Fruit fly (Drosophila melanogaster) whole organism, embryonic: ENCODE measurements around the gene CG31459.
A peak's percentile ranks its signal among the peaks of the same experiment; 100 is the strongest.

ENCODE experiments used
- Antp ChIP-seq: fragments of 200-800 bp; sonication (Bioruptor generic); optimal IDR thresholded peaks from 3 replicates; lab custom pipeline; 2016; ENCODE audit warnings: missing biosample characterization, missing genetic modification characterization
- CG10274 ChIP-seq: fragments of 200-800 bp; sonication (Bioruptor generic); optimal IDR thresholded peaks from 3 replicates; lab custom pipeline; 2017; ENCODE audit warnings: missing biosample characterization, mild to moderate bottlenecking, missing genetic modification characterization
- CG10543 ChIP-seq: fragments of 200-800 bp; sonication (Bioruptor generic); optimal IDR thresholded peaks from 3 replicates; lab custom pipeline; 2017; ENCODE audit warnings: missing biosample characterization, mild to moderate bottlenecking, missing genetic modification characterization, moderate library complexity
- CG10565 ChIP-seq: fragments of 200-800 bp; sonication (Bioruptor generic); optimal IDR thresholded peaks from 3 replicates; lab custom pipeline; 2016; ENCODE audit warnings: missing biosample characterization, mild to moderate bottlenecking, missing genetic modification characterization
- CG13296 ChIP-seq: fragments of 200-800 bp; sonication (Bioruptor generic); optimal IDR thresholded peaks from 3 replicates; lab custom pipeline; 2018; ENCODE audit warnings: missing biosample characterization, mild to moderate bottlenecking, missing genetic modification characterization
- CG16815 ChIP-seq: fragments of 200-800 bp; sonication (Bioruptor generic); optimal IDR thresholded peaks from 3 replicates; lab custom pipeline; 2017; ENCODE audit warnings: missing biosample characterization, mild to moderate bottlenecking, missing genetic modification characterization
- CG17568 ChIP-seq: fragments of 200-800 bp; sonication (Bioruptor generic); optimal IDR thresholded peaks from 2 replicates; lab custom pipeline; 2018; ENCODE audit warnings: missing biosample characterization, mild to moderate bottlenecking, missing genetic modification characterization, moderate library complexity
- CG17829 ChIP-seq: fragments of 200-800 bp; optimal IDR thresholded peaks from 2 replicates; lab custom pipeline; 2019; ENCODE audit warnings: missing biosample characterization, mild to moderate bottlenecking, missing genetic modification characterization, moderate library complexity
- CG31224 ChIP-seq: fragments of 200-800 bp; sonication (Bioruptor generic); IDR thresholded peaks from 2 replicates; pipeline ENCODE4 v1.3.6; 2022; ENCODE audit warnings: missing biosample characterization, missing genetic modification characterization
- CG32767 ChIP-seq: fragments of 200-800 bp; sonication (Bioruptor generic); IDR thresholded peaks from 2 replicates; pipeline ENCODE4 v1.3.6; 2022; ENCODE audit warnings: missing biosample characterization, missing genetic modification characterization
- CG33213 ChIP-seq: fragments of 200-800 bp; sonication (Bioruptor generic); optimal IDR thresholded peaks from 3 replicates; lab custom pipeline; 2016; ENCODE audit warnings: missing biosample characterization, missing genetic modification characterization
- CG34422 ChIP-seq: fragments of 200-800 bp; sonication (Bioruptor generic); IDR thresholded peaks from 3 replicates; pipeline ENCODE4 v1.3.6; 2022; ENCODE audit warnings: missing biosample characterization, missing genetic modification characterization
- CG4617 ChIP-seq: fragments of 200-800 bp; sonication (Bioruptor generic); optimal IDR thresholded peaks from 3 replicates; lab custom pipeline; 2016; ENCODE audit warnings: missing biosample characterization, missing genetic modification characterization, borderline replicate concordance
- CG4854 ChIP-seq: fragments of 200-800 bp; sonication (Bioruptor generic); optimal IDR thresholded peaks from 2 replicates; lab custom pipeline; 2016; ENCODE audit warnings: missing biosample characterization, missing genetic modification characterization, inconsistent platforms
- CG6254 ChIP-seq: fragments of 200-800 bp; sonication (Bioruptor generic); optimal IDR thresholded peaks from 3 replicates; lab custom pipeline; 2017; ENCODE audit warnings: mild to moderate bottlenecking, missing biosample characterization, missing genetic modification reagents, missing genetic modification characterization
- CG6683 ChIP-seq: fragments of 200-800 bp; sonication (Bioruptor generic); optimal IDR thresholded peaks from 2 replicates; lab custom pipeline; 2017; ENCODE audit warnings: missing biosample characterization, mild to moderate bottlenecking, missing genetic modification characterization, missing genetic modification reagents
- CG7357 ChIP-seq: fragments of 200-800 bp; sonication (Bioruptor generic); IDR thresholded peaks from 3 replicates; pipeline ENCODE4 v1.3.6; 2022; ENCODE audit warnings: missing biosample characterization, missing genetic modification characterization
- CG7963 ChIP-seq: fragments of 200-800 bp; sonication (Bioruptor generic); IDR thresholded peaks from 3 replicates; pipeline ENCODE4 v1.3.6; 2022; ENCODE audit warnings: missing biosample characterization, missing genetic modification characterization; ENCODE audit not compliant: partially characterized antibody
- CG8290 ChIP-seq, 3 experiments: fragments of 200-800 bp; sonication (Bioruptor generic); optimal IDR thresholded peaks; 2 replicates each; lab custom pipeline; 2016 to 2019; ENCODE audit warnings: missing biosample characterization in 3 of 3, missing genetic modification characterization in 3 of 3, mild to moderate bottlenecking in 2 of 3, moderate library complexity in 1 of 3
- CG8359 ChIP-seq: fragments of 200-800 bp; sonication (Bioruptor generic); optimal IDR thresholded peaks from 2 replicates; lab custom pipeline; 2017; ENCODE audit warnings: missing biosample characterization, mild to moderate bottlenecking, missing genetic modification characterization, borderline replicate concordance
- CkIIα-i1 ChIP-seq: fragments of 200-800 bp; sonication (Bioruptor generic); IDR thresholded peaks from 2 replicates; pipeline ENCODE4 v1.3.6; 2022; ENCODE audit warnings: missing biosample characterization, missing genetic modification characterization
- E2f1 ChIP-seq: fragments of 200-800 bp; sonication (Bioruptor generic); IDR thresholded peaks from 2 replicates; pipeline ENCODE4 v1.3.6; 2022; ENCODE audit warnings: missing biosample characterization, missing genetic modification characterization
- Hand ChIP-seq: fragments of 200-800 bp; sonication (Bioruptor generic); optimal IDR thresholded peaks from 2 replicates; lab custom pipeline; 2017; ENCODE audit warnings: mild to moderate bottlenecking, missing biosample characterization, missing genetic modification reagents, missing genetic modification characterization
- Lpt ChIP-seq: fragments of >200 bp; optimal IDR thresholded peaks from 2 replicates; lab custom pipeline; 2018; ENCODE audit warnings: missing biosample characterization, missing genetic modification characterization
- NC2β ChIP-seq: fragments of 200-800 bp; sonication (Bioruptor generic); optimal IDR thresholded peaks from 2 replicates; lab custom pipeline; 2016; ENCODE audit warnings: missing biosample characterization, missing genetic modification characterization
- Nf-YB ChIP-seq: fragments of 200-800 bp; sonication (Bioruptor generic); optimal IDR thresholded peaks from 3 replicates; lab custom pipeline; 2019; ENCODE audit warnings: missing biosample characterization, mild to moderate bottlenecking, missing genetic modification characterization, moderate library complexity
- Nf-YC ChIP-seq: fragments of 200-800 bp; optimal IDR thresholded peaks from 3 replicates; lab custom pipeline; 2019; ENCODE audit warnings: missing biosample characterization, mild to moderate bottlenecking, missing genetic modification characterization, moderate library complexity
- Rx ChIP-seq: fragments of 200-800 bp; sonication (Bioruptor generic); IDR thresholded peaks from 2 replicates; pipeline ENCODE4 v1.3.6; 2022; ENCODE audit warnings: missing biosample characterization, missing genetic modification characterization
- Sry-δ ChIP-seq: fragments of 200-800 bp; sonication (Bioruptor generic); optimal IDR thresholded peaks from 2 replicates; lab custom pipeline; 2016; ENCODE audit warnings: missing biosample characterization, missing genetic modification characterization
- Taf1 ChIP-seq: fragments of 200-800 bp; sonication (Bioruptor generic); IDR thresholded peaks from 2 replicates; pipeline ENCODE4 v1.3.6; 2022; ENCODE audit warnings: missing biosample characterization, missing genetic modification characterization
- Trl ChIP-seq, 3 experiments: fragments of >200 bp in 2 of 3; fragments of 200-800 bp in 1 of 3; sonication (Bioruptor generic) in 1 of 3; optimal IDR thresholded peaks; 2 replicates in 1 of 3; 3 replicates in 2 of 3; lab custom pipeline; 2016 to 2017; ENCODE audit warnings: missing biosample characterization in 1 of 3, missing genetic modification characterization in 1 of 3
- Xbp1 ChIP-seq: fragments of 200-800 bp; sonication (Bioruptor generic); optimal IDR thresholded peaks from 3 replicates; lab custom pipeline; 2016; ENCODE audit warnings: missing biosample characterization, mild to moderate bottlenecking, missing genetic modification characterization
- corto ChIP-seq: fragments of 200-800 bp; sonication (Bioruptor generic); optimal IDR thresholded peaks from 2 replicates; lab custom pipeline; 2016; ENCODE audit warnings: missing biosample characterization, mild to moderate bottlenecking, missing genetic modification characterization, moderate library complexity
- crol ChIP-seq: fragments of 200-800 bp; sonication (Bioruptor generic); IDR thresholded peaks from 2 replicates; pipeline ENCODE4 v1.3.6; 2022; ENCODE audit warnings: missing biosample characterization, missing genetic modification characterization
- gro ChIP-seq: fragments of 200-800 bp; sonication (Bioruptor generic); optimal IDR thresholded peaks from 2 replicates; lab custom pipeline; 2016; ENCODE audit warnings: missing biosample characterization, missing genetic modification characterization
- hbn ChIP-seq: fragments of 200-800 bp; sonication (Bioruptor generic); IDR thresholded peaks from 2 replicates; pipeline ENCODE4 v1.3.6; 2022; ENCODE audit warnings: missing biosample characterization, missing genetic modification characterization; ENCODE audit not compliant: partially characterized antibody
- lmd ChIP-seq: fragments of 200-800 bp; sonication (Bioruptor generic); IDR thresholded peaks from 2 replicates; pipeline ENCODE4 v1.3.6; 2022; ENCODE audit warnings: missing biosample characterization, missing genetic modification characterization
- nerfin-2 ChIP-seq: fragments of 200-800 bp; sonication (Bioruptor generic); IDR thresholded peaks from 2 replicates; pipeline ENCODE4 v1.3.6; 2022; ENCODE audit warnings: missing biosample characterization, missing genetic modification characterization; ENCODE audit not compliant: partially characterized antibody
- odd ChIP-seq: fragments of 200-800 bp; sonication (Bioruptor generic); optimal IDR thresholded peaks from 2 replicates; lab custom pipeline; 2017; ENCODE audit warnings: missing biosample characterization, mild to moderate bottlenecking, missing genetic modification characterization
- peb ChIP-seq: fragments of 200-800 bp; sonication (Bioruptor generic); IDR thresholded peaks from 2 replicates; pipeline ENCODE4 v1.3.6; 2022; ENCODE audit warnings: missing biosample characterization, missing genetic modification characterization
- pho ChIP-seq: fragments of 200-800 bp; sonication (Bioruptor generic); optimal IDR thresholded peaks from 2 replicates; lab custom pipeline; 2016; ENCODE audit warnings: missing biosample characterization, missing genetic modification characterization
- scrt ChIP-seq: fragments of 200-800 bp; sonication (Bioruptor generic); optimal IDR thresholded peaks from 2 replicates; lab custom pipeline; 2018; ENCODE audit warnings: missing biosample characterization, mild to moderate bottlenecking, missing genetic modification characterization, moderate library complexity
- slou ChIP-seq: fragments of 200-800 bp; sonication (Bioruptor generic); optimal IDR thresholded peaks from 3 replicates; lab custom pipeline; 2016; ENCODE audit warnings: missing biosample characterization, missing genetic modification characterization
- so ChIP-seq: fragments of 200-800 bp; sonication (Bioruptor generic); IDR thresholded peaks from 3 replicates; pipeline ENCODE4 v1.3.6; 2022; ENCODE audit warnings: missing biosample characterization, missing genetic modification characterization
- tx ChIP-seq: fragments of 200-800 bp; sonication (Bioruptor generic); optimal IDR thresholded peaks from 2 replicates; lab custom pipeline; 2016; ENCODE audit warnings: missing biosample characterization, missing genetic modification characterization
- wdn ChIP-seq: fragments of 200-800 bp; sonication (Bioruptor generic); IDR thresholded peaks from 2 replicates; pipeline ENCODE4 v1.3.6; 2022; ENCODE audit warnings: missing biosample characterization, missing genetic modification characterization
- wek ChIP-seq: fragments of 200-800 bp; sonication (Bioruptor generic); optimal IDR thresholded peaks from 3 replicates; lab custom pipeline; 2018; ENCODE audit warnings: missing biosample characterization, mild to moderate bottlenecking, missing genetic modification characterization, moderate library complexity
- zf30C ChIP-seq: fragments of 200-800 bp; sonication (Bioruptor generic); optimal IDR thresholded peaks from 3 replicates; lab custom pipeline; 2018; ENCODE audit warnings: missing biosample characterization, mild to moderate bottlenecking, missing genetic modification characterization

CG31459 gene

DNA sequence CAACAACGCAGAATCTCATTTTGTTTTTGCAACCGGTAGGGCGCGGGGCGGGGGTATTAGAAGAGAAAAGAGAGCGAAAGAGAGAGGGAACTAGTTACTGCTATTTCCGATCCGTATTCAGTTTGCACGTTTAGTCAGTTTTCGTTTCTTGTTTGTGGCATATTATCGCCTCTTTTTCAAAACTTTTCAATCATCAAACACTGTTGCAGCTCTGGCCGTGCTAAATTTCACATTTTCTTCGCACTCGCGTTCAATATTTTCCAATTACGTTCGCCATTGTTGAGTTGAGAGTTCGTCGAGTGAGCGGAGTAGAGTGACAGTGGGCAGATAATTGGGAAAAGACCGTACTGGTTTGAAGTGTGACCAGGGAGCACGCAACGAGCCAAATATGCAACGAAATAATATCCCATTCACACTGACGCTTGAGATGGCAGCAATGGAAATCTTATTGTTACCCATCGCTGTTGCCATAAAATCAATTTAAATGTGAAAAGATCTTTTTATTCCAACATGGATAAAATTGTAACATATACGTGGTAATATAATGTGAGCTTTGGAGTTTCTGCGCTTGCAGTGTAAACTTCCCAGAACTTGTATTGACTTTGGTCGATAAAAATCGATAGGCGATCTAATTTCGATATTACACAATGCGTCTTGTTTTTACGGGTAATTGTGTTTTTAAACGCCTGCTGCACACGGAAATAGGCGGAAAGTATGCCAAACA is 20.5 kb downstream of the CG31459 start, which contains the start of the genes Ire1 and Mrm2 (continued):
- TF ChIP-seq Trl (optimal IDR thresholded peaks at IDR 0.05; lab: Kevin White, UChicago) (peak; percentile 75 to 91), Trl (GFP tag; optimal IDR thresholded peaks at IDR 0.05; lab: Kevin White, UChicago) (peak; percentile 86), E2f1 (GFP tag; lab: Robert Waterston, UW) (peak; percentile 79), CG16815 (GFP tag; lab: Kevin White, UChicago) (peak; percentile 80), CG6683 (GFP tag; lab: Kevin White, UChicago) (no peak), wdn (GFP tag; lab: Robert Waterston, UW) (peak; percentile 49; the same call in 1 of the 2 replicates), CG10565 (GFP tag; lab: Kevin White, UChicago) (no peak), crol (GFP tag; lab: Robert Waterston, UW) (peak; percentile 92), CG32767 (GFP tag; lab: Robert Waterston, UW) (peak; percentile 36; the same call in 1 of the 2 replicates), zf30C (GFP tag; lab: Kevin White, UChicago) (no peak), peb (GFP tag; lab: Robert Waterston, UW) (peak; percentile 47; the same call in 1 of the 2 replicates), CG34422 (GFP tag; lab: Robert Waterston, UW) (peak; percentile 78), Antp (GFP tag; lab: Kevin White, UChicago) (peak; percentile 90), lmd (peak; percentile 85), odd (peak; percentile 45), Rx (GFP tag; lab: Robert Waterston, UW) (peak; percentile 84), Lpt (GFP tag; lab: Kevin White, UChicago) (no peak), CG8290 (GFP tag; optimal IDR thresholded peaks at IDR 0.05; lab: Kevin White, UChicago) (peak; percentile 96), CG8290 (tag; optimal IDR thresholded peaks at IDR 0.05; lab: Kevin White, UChicago) (peak; percentile 88 to 93), CG7963 (GFP tag; lab: Robert Waterston, UW) (no peak; the same call in 2 of the 3 replicates), wek (GFP tag; lab: Kevin White, UChicago) (peak; percentile 60), CG4854 (peak; percentile 70), nerfin-2 (GFP tag; lab: Robert Waterston, UW) (peak; percentile 48), NC2β (peak; percentile 91), CG6254 (GFP tag; lab: Kevin White, UChicago) (peak; percentile 39), CG10543 (peak; percentile 66), CkIIα-i1 (0 out of 2 replicates have a peak, but pooled peaks have one; percentile 29), pho (GFP tag; lab: Kevin White, UChicago) (peak; percentile 90), hbn (GFP tag; lab: Robert Waterston, UW) (peak; percentile 53; the same call in 1 of the 2 replicates), corto (GFP tag; lab: Kevin White, UChicago) (no peak), Sry-δ (GFP tag; lab: Kevin White, UChicago) (peak; percentile 91), CG17829 (tag; lab: Kevin White, UChicago) (peak; percentile 85), CG13296 (peak; percentile 45), CG17568 (GFP tag; lab: Kevin White, UChicago) (no peak), scrt (GFP tag; lab: Kevin White, UChicago) (peak; percentile 36), Nf-YB (GFP tag; lab: Kevin White, UChicago) (peak; percentile 55), CG4617 (GFP tag; lab: Kevin White, UChicago) (peak; percentile 94), so (GFP tag; lab: Robert Waterston, UW) (no peak), tx (GFP tag; lab: Kevin White, UChicago) (peak; percentile 91), slou (GFP tag; lab: Kevin White, UChicago) (peak; percentile 81), Hand (no peak), gro (GFP tag; lab: Kevin White, UChicago) (peak; percentile 90), CG7357 (peak; percentile 100), CG8359 (GFP tag; lab: Kevin White, UChicago) (peak; percentile 53), Nf-YC (tag; lab: Kevin White, UChicago) (peak; percentile 71), Taf1 (GFP tag; lab: Robert Waterston, UW) (peak; percentile 43; the same call in 1 of the 2 replicates), CG33213 (GFP tag; lab: Kevin White, UChicago) (peak; percentile 87), CG10274 (no peak), CG31224 (GFP tag; lab: Robert Waterston, UW) (peak; percentile 58; the same call in 1 of the 2 replicates), Xbp1 (GFP tag; lab: Kevin White, UChicago) (peak; percentile 90)
